Fruit fly (Drosophila melanogaster): ENCODE data around the gene CG15642.

- TF ChIP-seq Dll (optimal IDR thresholded peaks at IDR 0.05) (no peak), usp (GFP tag; optimal IDR thresholded peaks at IDR 0.05) (no peak), EcR (GFP tag; optimal IDR thresholded peaks at IDR 0.05) (no peak), CG8478 (optimal IDR thresholded peaks at IDR 0.05) (no peak), pan (optimal IDR thresholded peaks at IDR 0.05) (no peak)
These were observed 2.1 kb downstream of the CG15642 start for dm6 chrX:15465410-15465809.

Measured in whole organism.